Worm (Caenorhabditis elegans) whole organism, late embryonic: ENCODE results near the gene fzo-1.

ENCODE experiments used
- nhr-11 ChIP-seq: fragments of 150-350 bp; optimal IDR thresholded peaks from 2 replicates; lab custom pipeline; 2014; ENCODE audit warnings: missing biosample characterization, missing genetic modification characterization
- sox-2 ChIP-seq: fragments of 200-800 bp; sonication (Bioruptor generic); IDR thresholded peaks from 2 replicates; pipeline ENCODE4 v1.3.6; 2022; ENCODE audit warnings: missing genetic modification reagents, missing genetic modification characterization, missing compliant biosample characterization
- tbx-2 ChIP-seq: sonication (generic microtip); optimal IDR thresholded peaks from 2 replicates; lab custom pipeline; 2016; ENCODE audit warnings: missing genetic modification characterization, missing compliant biosample characterization

DNA sequence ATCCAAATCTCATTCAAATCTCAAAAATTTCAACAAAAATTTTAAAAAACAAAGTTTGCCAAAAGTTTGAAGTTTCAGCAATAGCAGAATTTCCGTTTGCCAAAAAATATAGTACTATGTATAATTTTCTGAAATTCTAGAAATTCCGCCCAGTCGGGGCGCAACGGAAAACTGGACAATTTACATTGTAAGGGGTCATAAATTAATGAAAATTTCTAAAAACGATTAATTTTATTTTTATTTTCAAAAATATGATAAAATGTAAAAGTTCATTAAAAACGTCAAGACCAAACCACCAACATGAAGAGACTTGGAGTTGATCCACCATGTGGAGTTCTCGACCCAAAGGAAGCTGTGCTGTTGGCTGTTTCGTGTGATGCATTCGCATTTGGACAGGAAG is 17.7 kb downstream of the fzo-1 start, which contains the start of gene ZK1248.4:
- TF ChIP-seq nhr-11 (tag; lab: Kevin White, UChicago) (no peak), sox-2 (GFP tag; lab: Robert Waterston, UW) (no peak), tbx-2 (no peak)
